Fruit fly (Drosophila melanogaster): ENCODE results near the gene by.

by gene

dm6 chr3R:9527907-9528842 lies 4.6 kb downstream of the by start (continued):
- TF ChIP-seq Adf1 (GFP tag; IDR thresholded peaks at IDR 0.05), result peak; percentile 69
- peak; percentile 83 for TF ChIP-seq Dek (tag; optimal IDR thresholded peaks at IDR 0.05)
- peak; percentile 39; the same call in 1 of the 2 replicates for TF ChIP-seq dimm (GFP tag; IDR thresholded peaks at IDR 0.05)
- peak; percentile 98 for TF ChIP-seq CG32532 (GFP tag; IDR thresholded peaks at IDR 0.05)
- TF ChIP-seq CG14014 (GFP tag; IDR thresholded peaks at IDR 0.05), result peak; percentile 90
- peak; percentile 35; the same call in 1 of the 2 replicates for TF ChIP-seq inv (GFP tag; IDR thresholded peaks at IDR 0.05; ENCODE audit: partially characterized antibody)
- TF ChIP-seq CG15073 (GFP tag; optimal IDR thresholded peaks at IDR 0.05), result peak; percentile 4
- peak; percentile 68 for TF ChIP-seq Fer2 (tag; optimal IDR thresholded peaks at IDR 0.05)
- peak; percentile 26 for TF ChIP-seq fd64A (GFP tag; optimal IDR thresholded peaks at IDR 0.05)
- TF ChIP-seq CG4282 (GFP tag; optimal IDR thresholded peaks at IDR 0.05), result peak; percentile 88
- TF ChIP-seq Hey (tag; optimal IDR thresholded peaks at IDR 0.05), result peak; percentile 66
- TF ChIP-seq repo (GFP tag; optimal IDR thresholded peaks at IDR 0.05), result peak; percentile 90
- peak; percentile 86 for TF ChIP-seq CG10543 (GFP tag; optimal IDR thresholded peaks at IDR 0.05)
- peak; percentile 66 for TF ChIP-seq CG12299 (tag; optimal IDR thresholded peaks at IDR 0.05)
- peak; percentile 88 for TF ChIP-seq emc (GFP tag; optimal IDR thresholded peaks at IDR 0.05)
- peak; percentile 83; the same call in 3 of the 4 replicates for TF ChIP-seq chinmo (GFP tag; IDR thresholded peaks at IDR 0.05; ENCODE audit: partially characterized antibody)
- TF ChIP-seq p53 (GFP tag; optimal IDR thresholded peaks at IDR 0.05), result peak; percentile 86
- TF ChIP-seq CG15479 (GFP tag; optimal IDR thresholded peaks at IDR 0.05), result no peak
- no peak for TF ChIP-seq CG16813 (GFP tag; IDR thresholded peaks at IDR 0.05; ENCODE audit: partially characterized antibody)
- TF ChIP-seq dysf (GFP tag; IDR thresholded peaks at IDR 0.05), result peak; percentile 95
- peak; percentile 95 for TF ChIP-seq NFAT (GFP tag; IDR thresholded peaks at IDR 0.05)
- TF ChIP-seq CG13775 (GFP tag; optimal IDR thresholded peaks at IDR 0.05), result peak; percentile 54
- peak; percentile 59 for TF ChIP-seq CG10321 (GFP tag; IDR thresholded peaks at IDR 0.05)
- TF ChIP-seq da (GFP tag; optimal IDR thresholded peaks at IDR 0.05), result peak; percentile 64
- peak; percentile 7 for TF ChIP-seq psq (GFP tag; optimal IDR thresholded peaks at IDR 0.05)
- TF ChIP-seq YL-1 (GFP tag; optimal IDR thresholded peaks at IDR 0.05), result no peak
- TF ChIP-seq Xbp1 (GFP tag; optimal IDR thresholded peaks at IDR 0.05), result peak; percentile 78
- TF ChIP-seq ken (GFP tag; IDR thresholded peaks at IDR 0.05), result peak; percentile 79; the same call in 2 of the 3 replicates
- peak; percentile 5 for TF ChIP-seq cg (GFP tag; optimal IDR thresholded peaks at IDR 0.05)
- peak; percentile 66 for TF ChIP-seq zen (tag; optimal IDR thresholded peaks at IDR 0.05)
- peak; percentile 86 for TF ChIP-seq vfl (GFP tag; optimal IDR thresholded peaks at IDR 0.05)
- peak; percentile 88 for TF ChIP-seq gem (tag; optimal IDR thresholded peaks at IDR 0.05)
- TF ChIP-seq CG7372 (GFP tag; IDR thresholded peaks at IDR 0.05), result peak; percentile 85
- peak; percentile 85 for TF ChIP-seq MTF-1 (GFP tag; optimal IDR thresholded peaks at IDR 0.05; ENCODE audit: borderline replicate concordance)
- TF ChIP-seq CG11696 (GFP tag; IDR thresholded peaks at IDR 0.05), result peak; percentile 88
- TF ChIP-seq CG1647 (GFP tag; optimal IDR thresholded peaks at IDR 0.05), result peak; percentile 94
- peak; percentile 51 for TF ChIP-seq gcm2 (GFP tag; optimal IDR thresholded peaks at IDR 0.05)
- peak; percentile 71 for TF ChIP-seq CG12391 (tag; optimal IDR thresholded peaks at IDR 0.05)
- peak; percentile 81 for TF ChIP-seq Rx (GFP tag; IDR thresholded peaks at IDR 0.05)
- TF ChIP-seq lmd (GFP tag; IDR thresholded peaks at IDR 0.05), result peak; percentile 93
- TF ChIP-seq vvl (GFP tag; IDR thresholded peaks at IDR 0.05), result peak; percentile 97
- TF ChIP-seq dan (GFP tag; IDR thresholded peaks at IDR 0.05), result no peak
- peak; percentile 78 for TF ChIP-seq pnt (GFP tag; optimal IDR thresholded peaks at IDR 0.05)
- TF ChIP-seq salm (tag; optimal IDR thresholded peaks at IDR 0.05), result peak; percentile 65
- peak; percentile 23 for TF ChIP-seq pzg (GFP tag; optimal IDR thresholded peaks at IDR 0.05)
- TF ChIP-seq CG17829 (tag; optimal IDR thresholded peaks at IDR 0.05), result peak; percentile 74
- peak; percentile 89 for TF ChIP-seq CG6854 (GFP tag; optimal IDR thresholded peaks at IDR 0.05)
- peak; percentile 83 for TF ChIP-seq shn (GFP tag; optimal IDR thresholded peaks at IDR 0.05)
- peak; percentile 90 for TF ChIP-seq CG2199 (GFP tag; IDR thresholded peaks at IDR 0.05)
